Worm (Caenorhabditis elegans) whole organism, midembryonic: ENCODE data around the gene F23F1.2.

Experiments used
- T22C8.4 ChIP-seq: fragments of 200-800 bp; sonication (Bioruptor generic); IDR thresholded peaks from 2 replicates; pipeline ENCODE4 v1.3.6; 2022; ENCODE audit warnings: missing genetic modification characterization, missing compliant biosample characterization
- cog-1 ChIP-seq: sonication (generic microtip); optimal IDR thresholded peaks from 2 replicates; lab custom pipeline; 2016; ENCODE audit warnings: missing genetic modification characterization, missing compliant biosample characterization
- flt-1 ChIP-seq: fragments of 200-800 bp; sonication (Bioruptor generic); IDR thresholded peaks from 2 replicates; pipeline ENCODE4 v1.3.6; 2022; ENCODE audit warnings: missing genetic modification characterization, missing compliant biosample characterization
- klf-2 ChIP-seq: fragments of 200-800 bp; sonication (Bioruptor generic); conservative IDR thresholded peaks from 2 replicates; pipeline ENCODE4 v1.3.6; 2022; ENCODE audit warnings: missing genetic modification reagents, missing genetic modification characterization, missing compliant biosample characterization
- med-1 ChIP-seq: sonication (generic microtip); optimal IDR thresholded peaks from 2 replicates; lab custom pipeline; 2017; ENCODE audit warnings: missing genetic modification characterization, mild to moderate bottlenecking, missing compliant biosample characterization, antibody characterized with exemption, missing genetic modification reagents; ENCODE audit not compliant: insufficient read depth
- ref-1 ChIP-seq: fragments of 200-800 bp; sonication (Bioruptor generic); conservative IDR thresholded peaks from 2 replicates; pipeline ENCODE4 v1.3.6; 2022; ENCODE audit warnings: missing genetic modification reagents, missing genetic modification characterization, missing compliant biosample characterization
- tab-1 ChIP-seq: fragments of 200-800 bp; sonication (Bioruptor generic); IDR thresholded peaks from 2 replicates; pipeline ENCODE4 v1.3.6; 2022; ENCODE audit warnings: missing genetic modification characterization, missing compliant biosample characterization
- ztf-23 ChIP-seq: fragments of 200-800 bp; sonication (Bioruptor generic); IDR thresholded peaks from 2 replicates; pipeline ENCODE4 v1.3.6; 2022; ENCODE audit warnings: missing genetic modification reagents, missing genetic modification characterization, missing compliant biosample characterization
- ztf-29 ChIP-seq: fragments of 200-800 bp; sonication (Bioruptor generic); IDR thresholded peaks from 2 replicates; pipeline ENCODE4 v1.3.6; 2022; ENCODE audit warnings: missing genetic modification reagents, missing genetic modification characterization, missing compliant biosample characterization

ce11 chrII:21953-22352 lies 12.1 kb upstream of the F23F1.2 start:
- TF ChIP-seq T22C8.4 (GFP tag; lab: Robert Waterston, UW) (no peak), ztf-29 (no peak), tab-1 (GFP tag; lab: Robert Waterston, UW) (no peak), klf-2 (GFP tag; lab: Robert Waterston, UW) (no peak), flt-1 (GFP tag; lab: Robert Waterston, UW) (no peak), ref-1 (GFP tag; lab: Robert Waterston, UW) (no peak), med-1 (GFP tag; lab: Kevin White, UChicago) (no peak), cog-1 (no peak), ztf-23 (GFP tag; lab: Robert Waterston, UW) (no peak)
